Worm (Caenorhabditis elegans): Measurements from ENCODE around the gene Y54G11A.9.
"Not testable (repeated sequence)": the region's sequence is repeated elsewhere in the genome, so short reads cannot be mapped to it uniquely, and the experiment has no call there.

ce11 chrII:14346243-14346642, at the start of gene Y54G11A.9:
- TF ChIP-seq nhr-76 (tag; optimal IDR thresholded peaks at IDR 0.05); unc-62 (GFP tag; optimal IDR thresholded peaks at IDR 0.05); ceh-83 (GFP tag; optimal IDR thresholded peaks at IDR 0.05); mep-1 (tag; optimal IDR thresholded peaks at IDR 0.05); ces-1 (GFP tag; optimal IDR thresholded peaks at IDR 0.05); elt-1 (tag; optimal IDR thresholded peaks at IDR 0.05; ENCODE audit: borderline replicate concordance, insufficient read depth); sptf-1 (tag; optimal IDR thresholded peaks at IDR 0.05); pha-4 (tag; optimal IDR thresholded peaks at IDR 0.05); mls-2 (tag; optimal IDR thresholded peaks at IDR 0.05); elt-3 (tag; optimal IDR thresholded peaks at IDR 0.05); lin-13 (tag; optimal IDR thresholded peaks at IDR 0.05); lin-32 (GFP tag; optimal IDR thresholded peaks at IDR 0.05); unc-39 (tag; optimal IDR thresholded peaks at IDR 0.05); lsy-2 (tag; optimal IDR thresholded peaks at IDR 0.05): not testable (repeated sequence)

Data from whole organism, mixed stage, embryonic.